Worm (Caenorhabditis elegans) whole organism, late embryonic: ENCODE results near the gene grl-23.

Experiments
- dve-1 ChIP-seq: sonication (generic microtip); optimal IDR thresholded peaks from 2 replicates; lab custom pipeline; 2017; ENCODE audit warnings: antibody characterized with exemption, mild to moderate bottlenecking, missing genetic modification characterization, missing compliant biosample characterization
- elt-2 ChIP-seq: sonication (generic microtip); optimal IDR thresholded peaks from 2 replicates; lab custom pipeline; 2016; ENCODE audit warnings: missing genetic modification reagents, missing genetic modification characterization, missing compliant biosample characterization
- ets-4 ChIP-seq: sonication (generic microtip); optimal IDR thresholded peaks from 2 replicates; lab custom pipeline; 2016; ENCODE audit warnings: missing genetic modification characterization, missing compliant biosample characterization
- hlh-6 ChIP-seq: sonication (generic microtip); optimal IDR thresholded peaks from 2 replicates; lab custom pipeline; 2016; ENCODE audit warnings: missing genotype, missing genetic modification characterization, missing compliant biosample characterization
- nfya-1 ChIP-seq: sonication (generic microtip); optimal IDR thresholded peaks from 2 replicates; lab custom pipeline; 2017; ENCODE audit warnings: missing genetic modification characterization, mild to moderate bottlenecking, missing compliant biosample characterization, antibody characterized with exemption, moderate library complexity

- TF ChIP-seq hlh-6 (no peak), dve-1 (tag; lab: Kevin White, UChicago) (no peak), nfya-1 (tag; lab: Kevin White, UChicago) (no peak), elt-2 (tag; lab: Kevin White, UChicago) (no peak), ets-4 (tag; lab: Kevin White, UChicago) (no peak)
These were observed 41.8 kb downstream of the grl-23 start for ce11 chrV:12534941-12535340.
